Worm (Caenorhabditis elegans) whole organism, L2 larva: ENCODE results near the gene C13G5.2.

Experiments used
- blmp-1 ChIP-seq: sonication (generic microtip); optimal IDR thresholded peaks from 2 replicates; lab custom pipeline; 2017; ENCODE audit warnings: missing genetic modification characterization, mild to moderate bottlenecking, missing compliant biosample characterization, antibody characterized with exemption, moderate library complexity; ENCODE audit not compliant: insufficient read depth
- egl-27 ChIP-seq: sonication (generic microtip); optimal IDR thresholded peaks from 3 replicates; lab custom pipeline; 2017; ENCODE audit warnings: missing biosample characterization, missing genetic modification reagents, missing genetic modification characterization
- fos-1 ChIP-seq: fragments of 150-350 bp; optimal IDR thresholded peaks from 2 replicates; lab custom pipeline; 2014; ENCODE audit warnings: missing biosample characterization, missing genetic modification characterization
- lin-11 ChIP-seq: fragments of 150-350 bp; sonication (generic microtip); optimal IDR thresholded peaks from 2 replicates; lab custom pipeline; 2014; ENCODE audit warnings: missing biosample characterization, missing genetic modification characterization, inconsistent platforms, mixed read lengths
- mbf-1 ChIP-seq: sonication (generic microtip); optimal IDR thresholded peaks from 2 replicates; lab custom pipeline; 2017; ENCODE audit warnings: missing biosample characterization, missing genetic modification characterization
- nhr-11 ChIP-seq: fragments of 150-350 bp; optimal IDR thresholded peaks from 2 replicates; lab custom pipeline; 2014; ENCODE audit warnings: missing biosample characterization, missing genetic modification characterization
- nhr-12 ChIP-seq: fragments of 150-350 bp; optimal IDR thresholded peaks from 2 replicates; lab custom pipeline; 2014; ENCODE audit warnings: missing biosample characterization, missing genetic modification characterization
- nhr-77 ChIP-seq: fragments of 150-350 bp; optimal IDR thresholded peaks from 2 replicates; lab custom pipeline; 2014; ENCODE audit warnings: missing biosample characterization, missing genetic modification characterization
- skn-1 ChIP-seq: sonication (generic microtip); optimal IDR thresholded peaks from 2 replicates; lab custom pipeline; 2017; ENCODE audit warnings: missing biosample characterization, missing genetic modification characterization
- snpc-4 ChIP-seq: fragments of 150-350 bp; optimal IDR thresholded peaks from 2 replicates; lab custom pipeline; 2014; ENCODE audit warnings: missing biosample characterization, missing genetic modification characterization
- unc-62 ChIP-seq: fragments of 150-350 bp; optimal IDR thresholded peaks from 2 replicates; lab custom pipeline; 2014; ENCODE audit warnings: missing biosample characterization, missing genetic modification reagents, missing genetic modification characterization
- ztf-11 ChIP-seq: sonication (generic microtip); optimal IDR thresholded peaks from 2 replicates; lab custom pipeline; 2017; ENCODE audit warnings: missing biosample characterization, missing genetic modification characterization

- no peak for TF ChIP-seq ztf-11 (tag; lab: Kevin White, UChicago)
- no peak for TF ChIP-seq egl-27 (tag; lab: Kevin White, UChicago)
- TF ChIP-seq unc-62 (GFP tag; lab: Kevin White, UChicago), result no peak
- TF ChIP-seq nhr-11 (tag; lab: Kevin White, UChicago), result no peak
- TF ChIP-seq skn-1 (tag; lab: Kevin White, UChicago), result no peak
- TF ChIP-seq nhr-77 (tag; lab: Kevin White, UChicago), result no peak
- TF ChIP-seq nhr-12, result no peak
- no peak for TF ChIP-seq snpc-4 (tag; lab: Kevin White, UChicago)
- no peak for TF ChIP-seq mbf-1 (tag; lab: Kevin White, UChicago)
- no peak for TF ChIP-seq blmp-1
- peak; percentile 16 for TF ChIP-seq fos-1
- no peak for TF ChIP-seq lin-11 (tag; lab: Kevin White, UChicago)
Observed at ce11 chrIII:8639188-8639795, 21.0 kb upstream of the C13G5.2 start, which contains the start of gene fip-1.
